Worm (Caenorhabditis elegans) whole organism, midembryonic: Measurements from ENCODE around the gene srv-15.

Experiments
- cog-1 ChIP-seq: sonication (generic microtip); optimal IDR thresholded peaks from 2 replicates; lab custom pipeline; 2016; ENCODE audit warnings: missing genetic modification characterization, missing compliant biosample characterization
- ztf-29 ChIP-seq: fragments of 200-800 bp; sonication (Bioruptor generic); IDR thresholded peaks from 2 replicates; pipeline ENCODE4 v1.3.6; 2022; ENCODE audit warnings: missing genetic modification reagents, missing genetic modification characterization, missing compliant biosample characterization

DNA sequence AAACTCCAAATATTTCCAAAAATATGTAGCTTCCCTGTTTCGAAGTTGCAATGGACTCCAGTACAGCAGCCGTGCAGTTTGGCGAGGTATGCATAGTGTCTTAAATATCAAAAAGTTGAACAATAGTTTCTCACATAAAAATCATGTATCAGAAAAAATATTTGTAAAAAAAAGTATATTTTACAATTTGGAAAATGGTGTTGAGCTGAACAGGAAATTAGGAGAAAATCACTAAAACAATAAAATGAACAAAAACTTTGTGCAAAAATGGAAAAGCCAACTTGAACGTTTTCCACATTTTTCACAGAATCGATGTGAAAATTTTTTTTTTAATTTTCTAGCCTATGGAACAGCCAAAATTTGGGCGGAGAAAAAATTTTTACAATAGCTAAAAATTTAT lies 20.4 kb downstream of the srv-15 start, which contains the start of gene Y105C5B.8:
- TF ChIP-seq ztf-29 (GFP tag; lab: Robert Waterston, UW) (no peak), cog-1 (tag; lab: Kevin White, UChicago) (no peak)
